Fruit fly (Drosophila melanogaster) Kc167 (cell line): ENCODE measurements around the gene muc.

ENCODE experiments used
- Myc ChIP-seq: fragments of >200 bp; optimal IDR thresholded peaks from 2 replicates; lab custom pipeline; 2017; ENCODE audit warnings: missing external identifiers
- Sin3A ChIP-seq: fragments of >200 bp; optimal IDR thresholded peaks from 2 replicates; lab custom pipeline; 2018; ENCODE audit warnings: missing external identifiers
- h ChIP-seq: fragments of >200 bp; optimal IDR thresholded peaks from 3 replicates; lab custom pipeline; 2018; ENCODE audit warnings: missing external identifiers
- insv ChIP-seq: fragments of >200 bp; optimal IDR thresholded peaks from 3 replicates; lab custom pipeline; 2018; ENCODE audit warnings: missing external identifiers
- psq ChIP-seq: fragments of >200 bp; optimal IDR thresholded peaks from 2 replicates; lab custom pipeline; 2017; ENCODE audit warnings: missing external identifiers
- ttk ChIP-seq: sonication (Bioruptor generic); optimal IDR thresholded peaks from 2 replicates; lab custom pipeline; 2017; ENCODE audit warnings: missing external identifiers

Gene muc

DNA sequence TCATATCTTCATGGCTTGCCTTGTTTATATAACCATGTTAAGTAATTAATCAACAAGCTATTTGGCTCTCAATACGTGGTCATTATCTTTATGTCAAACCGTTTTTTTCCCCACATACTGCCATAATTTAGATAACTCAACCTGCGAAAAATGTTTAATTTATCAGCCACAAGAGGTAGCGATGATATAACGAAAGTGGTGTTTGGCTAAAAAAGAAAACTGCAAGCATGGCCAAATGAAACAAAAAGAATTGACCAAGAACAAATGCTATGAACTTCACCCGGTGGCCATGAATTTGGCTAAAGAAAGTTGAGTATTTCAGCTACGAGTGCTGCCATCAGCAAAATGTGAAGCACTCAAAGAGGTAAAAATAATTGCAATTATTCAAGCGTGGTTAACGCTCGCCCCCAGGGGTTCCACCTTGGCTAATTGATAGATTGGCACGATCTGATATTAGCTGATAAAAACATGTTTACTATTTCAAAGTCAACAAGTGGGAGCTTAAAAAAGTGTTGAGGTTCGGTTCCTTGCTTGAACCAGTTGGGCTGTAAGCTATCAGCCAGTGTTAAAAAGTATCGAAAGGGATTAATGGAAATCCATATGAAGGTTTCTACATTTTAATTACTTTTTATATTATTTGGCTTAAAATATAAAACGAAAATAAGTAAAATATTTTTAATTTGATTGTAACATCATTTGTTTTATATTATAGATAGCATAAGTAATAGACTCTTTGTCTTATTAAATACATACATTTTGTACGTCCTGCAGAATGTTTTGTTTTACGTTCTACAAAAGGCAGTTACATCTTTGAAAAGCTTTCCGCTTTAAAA is 10.0 kb downstream of the muc start:
- TF ChIP-seq insv (lab: Kevin White, UChicago) (no peak), psq (lab: Kevin White, UChicago) (no peak), h (no peak), Myc (no peak), Sin3A (lab: Kevin White, UChicago) (no peak), ttk (lab: Kevin White, UChicago) (no peak)

DNA sequence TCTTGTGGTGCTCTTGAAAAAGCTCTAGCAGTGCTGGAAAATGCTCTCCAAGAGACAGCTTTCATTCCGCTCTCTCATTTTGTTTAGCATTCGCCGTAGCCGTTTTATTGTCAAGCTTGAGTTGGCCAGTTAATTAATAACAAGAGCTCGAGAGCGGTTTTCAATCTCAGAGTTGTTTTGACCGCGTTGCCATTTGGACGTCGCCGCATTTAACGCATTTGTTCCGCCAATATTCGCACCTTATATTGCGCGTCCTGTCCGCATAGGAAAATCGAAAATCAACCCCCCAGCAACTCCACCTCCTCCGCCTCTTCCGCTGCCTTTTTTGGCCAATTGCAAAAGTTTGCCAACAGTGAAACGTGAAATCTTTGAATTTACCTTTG is 10.7 kb downstream of the muc start, which contains the start of gene CG5973:
TSS of gene CG5973 (plus strand) at position 168 of the 383 bp plus-strand sequence.
- TF ChIP-seq psq (lab: Kevin White, UChicago) (no peak), h (no peak), ttk (lab: Kevin White, UChicago) (no peak), insv (lab: Kevin White, UChicago) (no peak), Myc (no peak), Sin3A (lab: Kevin White, UChicago) (no peak)

DNA sequence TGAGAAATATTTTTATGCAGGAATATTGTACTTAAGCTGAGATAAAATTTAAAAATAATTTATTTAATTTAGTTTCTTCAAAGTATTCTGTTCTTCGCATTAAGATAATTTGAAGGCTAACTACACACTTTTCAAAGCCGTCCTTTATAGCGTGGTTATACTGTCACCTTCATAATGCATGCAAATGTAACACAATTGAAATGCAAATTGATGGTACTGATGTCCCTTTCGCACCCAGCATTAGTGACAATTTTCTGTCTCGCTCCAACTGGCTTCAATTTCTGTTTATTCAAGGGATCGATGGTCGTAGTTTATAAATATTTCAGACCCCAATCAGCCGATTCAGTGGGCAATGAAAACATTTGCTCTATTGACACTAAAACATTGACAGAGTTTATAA is 11.8 kb downstream of the muc start:
- TF ChIP-seq Myc = no peak
- TF ChIP-seq insv (lab: Kevin White, UChicago) = no peak
- TF ChIP-seq psq (lab: Kevin White, UChicago) = no peak
- no peak for TF ChIP-seq ttk (lab: Kevin White, UChicago)

DNA sequence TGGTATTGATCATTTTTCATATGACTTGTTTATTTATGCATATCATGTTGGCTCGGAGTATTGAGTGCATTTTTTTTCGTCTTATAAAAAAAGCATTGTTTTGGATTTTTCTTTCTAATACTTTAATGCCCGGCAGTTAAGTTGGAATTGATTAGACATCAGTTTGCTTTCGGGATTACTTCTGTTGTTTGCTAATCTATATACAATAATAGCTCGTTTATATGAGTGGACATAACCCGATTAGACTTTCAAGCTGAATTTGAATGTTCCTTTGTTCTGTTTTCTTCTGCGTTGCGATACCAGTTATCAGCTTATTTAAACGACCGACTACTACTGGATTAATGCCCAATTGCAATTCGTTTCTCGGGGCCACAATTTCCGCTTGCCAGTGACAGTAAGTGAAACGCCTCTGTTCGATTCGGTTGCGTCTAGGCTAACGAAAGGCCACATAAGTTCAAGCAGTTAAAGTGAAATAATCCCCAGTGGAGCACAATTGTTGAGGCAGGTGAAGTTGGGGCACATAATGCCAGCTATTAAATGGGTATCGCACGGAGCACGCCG is 13.9 kb downstream of the muc start:
- no peak for TF ChIP-seq Sin3A (lab: Kevin White, UChicago)
- TF ChIP-seq Myc = no peak
- TF ChIP-seq psq (lab: Kevin White, UChicago) = no peak

DNA sequence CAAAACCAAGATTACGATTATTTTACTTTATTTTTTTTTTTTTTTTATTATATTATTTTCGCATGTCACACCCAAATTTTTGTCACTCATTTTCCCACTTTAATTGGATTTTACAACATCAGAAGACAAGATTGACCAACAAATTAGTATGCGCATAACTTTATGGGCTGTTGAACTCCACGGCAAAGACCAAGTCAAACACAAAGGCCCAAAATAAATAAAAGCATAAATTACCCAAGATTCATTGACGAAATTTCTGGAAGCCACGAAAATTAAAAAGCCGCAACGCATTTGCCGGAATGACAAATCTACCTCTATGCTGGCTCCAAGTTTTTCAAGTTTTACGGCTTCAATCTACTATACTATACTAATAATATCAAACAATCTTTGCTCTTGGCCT is 15.4 kb downstream of the muc start:
- TF ChIP-seq Sin3A (lab: Kevin White, UChicago) = no peak
- no peak for TF ChIP-seq h
- no peak for TF ChIP-seq psq (lab: Kevin White, UChicago)
- TF ChIP-seq insv (lab: Kevin White, UChicago) = no peak
- TF ChIP-seq ttk (lab: Kevin White, UChicago) = no peak
- TF ChIP-seq Myc = no peak

DNA sequence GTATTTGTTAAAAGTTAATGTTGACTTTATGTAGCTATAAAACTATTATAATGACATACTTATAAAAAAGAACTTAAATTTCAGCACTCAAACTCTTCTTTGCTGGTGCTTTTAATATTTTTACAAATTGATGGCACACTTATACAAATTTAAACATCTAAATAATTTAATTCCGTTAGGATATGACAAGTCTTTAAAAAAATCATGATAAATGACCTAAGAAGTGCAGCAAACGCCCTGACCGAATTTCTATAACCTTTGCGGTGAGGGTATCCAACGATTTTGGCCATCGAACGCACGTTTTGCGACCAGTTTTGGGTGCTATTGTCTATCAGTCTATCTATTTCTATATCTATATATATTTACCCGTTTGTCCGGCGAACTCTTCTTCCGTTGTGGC is 16.3 kb downstream of the muc start:
- no peak for TF ChIP-seq insv (lab: Kevin White, UChicago)
- TF ChIP-seq h = no peak

DNA sequence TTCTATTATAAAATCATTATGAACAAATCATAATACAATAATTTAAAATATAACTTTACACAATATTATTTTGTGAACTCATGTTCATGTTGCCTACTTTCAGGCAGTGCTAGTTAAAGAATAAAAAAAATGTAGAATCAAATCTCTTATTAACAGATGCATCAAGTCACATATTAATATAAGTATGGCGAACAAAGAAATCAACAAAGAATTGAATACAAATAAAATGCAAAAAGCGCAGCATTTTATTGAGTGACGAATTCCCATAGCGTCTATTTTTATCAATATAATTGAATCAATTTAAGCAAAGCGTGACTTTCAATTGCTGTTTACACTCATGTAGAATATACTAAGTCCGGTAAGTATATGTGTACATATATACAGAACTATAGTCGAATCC is 21.2 kb downstream of the muc start:
- TF ChIP-seq Sin3A (lab: Kevin White, UChicago) = no peak
- TF ChIP-seq insv (lab: Kevin White, UChicago) = no peak
- no peak for TF ChIP-seq psq (lab: Kevin White, UChicago)
- TF ChIP-seq ttk (lab: Kevin White, UChicago) = no peak

DNA sequence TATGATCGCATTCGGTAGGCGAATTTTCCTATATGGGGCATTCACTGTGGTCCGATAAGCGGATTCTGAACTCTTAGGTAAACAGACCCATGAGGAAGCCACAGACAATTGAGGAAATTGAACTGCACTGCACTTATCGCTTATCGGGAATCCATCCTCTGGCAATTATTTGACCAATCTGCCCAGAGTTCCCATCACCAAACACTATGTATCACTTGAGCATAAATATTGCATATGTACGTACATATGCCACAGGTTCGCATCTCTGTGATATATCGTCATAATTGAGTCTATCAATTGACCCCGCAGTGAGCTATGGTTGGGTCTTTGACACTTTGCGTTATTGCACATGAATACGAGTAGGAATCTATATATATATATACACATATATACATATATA is 21.7 kb downstream of the muc start:
- no peak for TF ChIP-seq Myc
- no peak for TF ChIP-seq h
- no peak for TF ChIP-seq Sin3A (lab: Kevin White, UChicago)
- TF ChIP-seq insv (lab: Kevin White, UChicago) = no peak
- no peak for TF ChIP-seq ttk (lab: Kevin White, UChicago)
- no peak for TF ChIP-seq psq (lab: Kevin White, UChicago)

DNA sequence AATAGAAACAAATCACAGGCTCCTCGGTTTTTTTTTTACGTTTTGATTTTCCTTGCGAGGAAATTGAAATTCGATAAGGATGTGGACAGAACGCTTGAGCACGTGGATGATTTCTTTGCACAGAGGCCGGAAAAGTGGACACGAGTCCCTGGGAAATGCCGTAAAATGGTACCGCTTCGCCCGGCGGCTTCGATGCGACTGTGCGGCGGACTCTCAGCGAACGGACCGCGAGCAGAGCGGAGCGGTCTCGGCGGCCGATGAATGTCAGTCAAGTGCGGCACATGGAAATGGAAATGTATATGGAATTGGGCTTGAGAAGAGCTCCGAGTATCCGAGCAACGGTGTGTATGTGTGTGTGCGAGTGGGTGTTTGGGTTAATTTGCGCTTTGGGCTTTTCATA is 24.3 kb downstream of the muc start, which contains the start of gene santa-maria:
TSS of gene santa-maria (minus strand) at position 279 of the 400 bp plus-strand sequence.
- TF ChIP-seq ttk (lab: Kevin White, UChicago) (no peak), psq (lab: Kevin White, UChicago) (no peak), insv (lab: Kevin White, UChicago) (no peak), h (no peak), Myc (no peak), Sin3A (lab: Kevin White, UChicago) (no peak)

DNA sequence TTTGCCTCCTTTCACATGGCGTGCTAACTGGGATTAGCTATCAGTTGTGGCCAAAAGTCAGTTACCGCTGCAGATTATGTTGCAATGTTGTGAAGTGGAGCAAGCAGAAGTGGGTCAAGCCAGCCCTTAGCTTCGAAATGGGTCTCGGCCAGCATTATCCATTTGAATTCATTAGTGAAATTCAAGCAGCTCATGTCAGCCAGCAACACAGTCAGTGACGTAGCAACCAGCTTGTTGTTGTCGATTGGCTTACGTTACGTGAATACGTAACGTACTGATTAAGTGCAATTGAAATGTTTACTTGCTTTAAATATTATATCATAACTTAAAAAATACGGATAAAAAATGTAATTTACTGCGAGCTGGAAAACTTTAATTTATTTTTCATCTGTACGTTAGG is 25.4 kb downstream of the muc start:
- TF ChIP-seq Sin3A (lab: Kevin White, UChicago) = no peak
- TF ChIP-seq insv (lab: Kevin White, UChicago) = no peak
- no peak for TF ChIP-seq psq (lab: Kevin White, UChicago)
- TF ChIP-seq h = no peak
- TF ChIP-seq Myc = no peak
- no peak for TF ChIP-seq ttk (lab: Kevin White, UChicago)

DNA sequence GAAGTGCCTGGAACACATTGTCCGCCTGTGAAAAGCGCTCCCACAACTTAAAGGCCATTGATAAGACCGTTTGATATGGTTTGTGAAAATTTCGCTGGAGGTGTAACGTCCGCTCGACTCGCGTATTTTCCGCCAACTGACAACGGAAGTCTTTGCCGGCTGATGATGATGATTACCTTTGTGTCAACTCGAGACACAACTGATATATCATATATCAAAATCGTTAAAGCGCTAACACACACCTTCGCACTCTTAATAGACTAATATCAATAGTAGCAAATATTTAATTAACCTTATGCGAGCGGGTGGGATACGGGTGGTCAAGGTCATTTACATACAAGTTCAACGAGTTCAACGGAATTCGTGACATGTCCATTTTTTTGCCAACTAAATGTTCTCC is 27.4 kb downstream of the muc start, which contains the start of gene Gr28a:
TSS of gene Gr28a (minus strand) at position 101 of the 400 bp plus-strand sequence.
- TF ChIP-seq psq (lab: Kevin White, UChicago) (no peak), insv (lab: Kevin White, UChicago) (no peak), Sin3A (lab: Kevin White, UChicago) (no peak), ttk (lab: Kevin White, UChicago) (no peak), h (no peak), Myc (no peak)

DNA sequence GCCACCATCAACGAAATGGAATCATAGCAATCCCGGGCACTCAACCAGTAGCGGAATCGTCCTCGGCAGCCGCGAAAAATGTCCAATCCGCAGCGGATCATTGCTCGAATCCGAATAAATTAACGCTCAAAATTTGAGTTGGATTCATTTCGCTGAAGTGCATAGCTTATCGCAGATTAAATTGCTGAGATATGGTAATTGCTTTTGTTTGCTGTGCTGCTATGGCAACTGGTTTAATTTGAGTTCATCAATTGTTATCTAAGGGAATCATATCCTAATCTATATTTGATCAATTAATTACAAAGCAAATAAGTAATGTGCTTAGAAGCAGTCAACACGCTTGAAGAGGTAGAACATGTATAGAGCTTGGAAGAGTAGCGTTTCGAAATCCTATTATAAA is 35.5 kb downstream of the muc start, which contains the start of gene Gr28b:
TSS of gene Gr28b (minus strand) at position 101 of the 400 bp plus-strand sequence.
- TF ChIP-seq Sin3A (lab: Kevin White, UChicago) (no peak), insv (lab: Kevin White, UChicago) (no peak), h (no peak)

DNA sequence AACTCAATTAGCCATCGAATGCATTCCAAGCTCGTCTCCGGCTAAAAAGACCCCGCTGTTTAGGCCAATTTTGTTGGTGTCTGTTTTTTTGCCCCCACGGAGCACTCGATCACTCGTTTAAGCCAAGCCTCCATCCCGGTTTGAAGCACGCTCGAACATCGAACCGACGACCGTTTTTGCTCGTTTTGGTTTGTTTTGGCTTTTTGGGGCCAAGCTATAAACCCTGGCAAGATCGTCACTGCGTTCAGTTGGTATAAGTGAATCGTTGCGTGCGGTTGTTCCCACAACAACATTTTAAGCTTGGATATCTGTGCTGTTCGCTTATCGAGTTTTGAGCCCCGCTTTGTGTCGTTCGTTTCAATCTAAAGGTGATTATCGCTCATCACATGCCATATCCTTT is 39.6 kb downstream of the muc start, which contains the start of gene CG6055:
TSS of gene CG6055 (plus strand) at position 240 of the 400 bp plus-strand sequence.
- TF ChIP-seq h = no peak
- no peak for TF ChIP-seq psq (lab: Kevin White, UChicago)
- TF ChIP-seq Sin3A (lab: Kevin White, UChicago) = no peak
- no peak for TF ChIP-seq insv (lab: Kevin White, UChicago)
- no peak for TF ChIP-seq Myc
- no peak for TF ChIP-seq ttk (lab: Kevin White, UChicago)
